Worm (Caenorhabditis elegans) whole organism, L1 larva: ENCODE data around the gene emre-1.

Source experiments
- ceh-8 ChIP-seq: fragments of 200-800 bp; sonication (Bioruptor generic); optimal IDR thresholded peaks from 2 replicates; lab custom pipeline; 2018; ENCODE audit warnings: mild to moderate bottlenecking, missing genetic modification characterization, moderate library complexity, missing compliant biosample characterization
- ceh-90 ChIP-seq: sonication (generic microtip); optimal IDR thresholded peaks from 2 replicates; lab custom pipeline; 2016; ENCODE audit warnings: missing genetic modification characterization, missing compliant biosample characterization
- fkh-10 ChIP-seq: sonication (generic microtip); optimal IDR thresholded peaks from 2 replicates; lab custom pipeline; 2017; ENCODE audit warnings: missing biosample characterization, missing genetic modification reagents, missing genetic modification characterization
- isw-1 ChIP-seq: fragments of 200-800 bp; sonication (Bioruptor generic); IDR thresholded peaks from 2 replicates; pipeline ENCODE4 v1.3.6; 2022; ENCODE audit warnings: missing genetic modification characterization, missing compliant biosample characterization
- lin-14 ChIP-seq: fragments of 200-800 bp; sonication (Bioruptor generic); optimal IDR thresholded peaks from 2 replicates; lab custom pipeline; 2018; ENCODE audit warnings: mild to moderate bottlenecking, missing genetic modification characterization, moderate library complexity, missing compliant biosample characterization
- mdl-1 ChIP-seq, 2 experiments: fragments of 150-350 bp; optimal IDR thresholded peaks; 2 replicates each; lab custom pipeline; 2014 to 2017; ENCODE audit warnings: missing biosample characterization in 2 of 2, missing genetic modification characterization in 2 of 2, inconsistent platforms in 1 of 2
- nhr-47 ChIP-seq: sonication (generic microtip); optimal IDR thresholded peaks from 2 replicates; lab custom pipeline; 2016; ENCODE audit warnings: mild to moderate bottlenecking, missing genetic modification characterization, moderate library complexity, missing compliant biosample characterization
- nhr-77 ChIP-seq: fragments of 150-350 bp; optimal IDR thresholded peaks from 2 replicates; lab custom pipeline; 2014; ENCODE audit warnings: missing biosample characterization, missing genetic modification characterization
- nhr-85 ChIP-seq: sonication (generic microtip); peaks from one replicate; lab custom pipeline; 2016; ENCODE audit warnings: missing genetic modification characterization, inconsistent platforms, missing compliant biosample characterization
- nhr-90 ChIP-seq: sonication (generic microtip); optimal IDR thresholded peaks from 2 replicates; lab custom pipeline; 2016; ENCODE audit warnings: mild to moderate bottlenecking, missing genetic modification characterization, missing compliant biosample characterization; ENCODE audit not compliant: poor library complexity
- tbx-2 ChIP-seq: sonication (generic microtip); optimal IDR thresholded peaks from 2 replicates; lab custom pipeline; 2016; ENCODE audit warnings: missing genetic modification characterization, missing compliant biosample characterization
- zip-4 ChIP-seq: fragments of 200-800 bp; sonication (Bioruptor generic); optimal IDR thresholded peaks from 2 replicates; lab custom pipeline; 2018; ENCODE audit warnings: mild to moderate bottlenecking, missing genetic modification characterization, moderate library complexity, missing compliant biosample characterization

The emre-1 gene

ce11 chrX:15016102-15016501, 36.6 kb downstream of the emre-1 start:
- TF ChIP-seq fkh-10 (GFP tag; lab: Kevin White, UChicago) (peak; percentile 54), lin-14 (GFP tag; lab: Kevin White, UChicago) (peak; percentile 47), zip-4 (GFP tag; lab: Kevin White, UChicago) (no peak), mdl-1 (tag; optimal IDR thresholded peaks at IDR 0.05; lab: Kevin White, UChicago) (no peak)

- no peak for TF ChIP-seq nhr-77 (tag; lab: Kevin White, UChicago)
- no peak for TF ChIP-seq ceh-8 (GFP tag; lab: Kevin White, UChicago)
- TF ChIP-seq nhr-90 (tag; lab: Kevin White, UChicago), result no peak
- no peak for TF ChIP-seq nhr-47 (tag; lab: Kevin White, UChicago)
- no peak for TF ChIP-seq ceh-90
- TF ChIP-seq, all 84 proteins: peak for 0
These were observed 46.5 kb downstream of the emre-1 start, which contains the start of gene seb-3 for ce11 chrX:15026008-15026407. TSS of gene seb-3 (plus strand) at chrX:15026308.

ce11 chrX:15027566-15027965, 48.1 kb downstream of the emre-1 start:
- no peak for TF ChIP-seq tbx-2 (tag; lab: Kevin White, UChicago)
- peak; percentile 31 for TF ChIP-seq lin-14 (GFP tag; lab: Kevin White, UChicago)
- no peak for TF ChIP-seq nhr-85

ce11 chrX:15027997-15028396, 48.5 kb downstream of the emre-1 start:
- no peak for TF ChIP-seq isw-1
- TF ChIP-seq, all 84 proteins: peak for 0
